Worm (Caenorhabditis elegans): Measurements from ENCODE around the gene F08F3.4.

The F08F3.4 gene

DNA sequence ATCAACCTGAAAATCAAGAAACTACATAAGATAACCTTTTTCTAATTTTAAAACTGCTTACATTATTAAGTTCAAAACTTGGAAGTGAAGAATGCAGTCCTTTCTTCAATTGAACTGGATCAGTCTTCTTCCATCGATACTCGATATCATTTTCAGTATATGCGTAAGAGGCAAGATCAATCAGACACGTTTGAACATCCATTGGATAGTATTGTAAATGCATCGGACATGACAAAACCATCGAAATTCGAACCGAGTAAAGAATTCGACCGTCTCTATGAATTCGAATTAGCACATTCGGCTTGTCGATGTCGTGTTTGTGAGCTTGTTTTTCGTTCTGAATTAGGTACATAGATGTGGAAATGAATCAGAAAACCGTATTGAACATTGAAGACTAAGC, 40.0 kb downstream of the F08F3.4 start:
- TF ChIP-seq pqm-1 (tag; optimal IDR thresholded peaks at IDR 0.05) (no peak), eyg-1 (tag; optimal IDR thresholded peaks at IDR 0.05) (no peak), npax-4 (tag; optimal IDR thresholded peaks at IDR 0.05) (no peak), C08G9.2 (tag; optimal IDR thresholded peaks at IDR 0.05) (no peak), hlh-6 (tag; optimal IDR thresholded peaks at IDR 0.05) (no peak), hlh-15 (tag; optimal IDR thresholded peaks at IDR 0.05) (no peak), che-1 (tag; optimal IDR thresholded peaks at IDR 0.05) (no peak), madf-2 (tag; optimal IDR thresholded peaks at IDR 0.05) (no peak), nfya-1 (tag; optimal IDR thresholded peaks at IDR 0.05) (no peak), nhr-11 (tag; optimal IDR thresholded peaks at IDR 0.05) (no peak), ets-4 (tag; optimal IDR thresholded peaks at IDR 0.05) (no peak), unc-42 (tag; optimal IDR thresholded peaks at IDR 0.05) (no peak), hlh-30 (tag; optimal IDR thresholded peaks at IDR 0.05; ENCODE audit: insufficient read depth) (no peak), hlh-13 (GFP tag; optimal IDR thresholded peaks at IDR 0.05) (no peak), C38D4.7 (GFP tag; optimal IDR thresholded peaks at IDR 0.05) (no peak), ama-1 (optimal IDR thresholded peaks at IDR 0.05) (no peak), fax-1 (tag; optimal IDR thresholded peaks at IDR 0.05) (no peak), lim-6 (tag; optimal IDR thresholded peaks at IDR 0.05) (no peak), sdc-2 (tag; optimal IDR thresholded peaks at IDR 0.05) (no peak)

DNA sequence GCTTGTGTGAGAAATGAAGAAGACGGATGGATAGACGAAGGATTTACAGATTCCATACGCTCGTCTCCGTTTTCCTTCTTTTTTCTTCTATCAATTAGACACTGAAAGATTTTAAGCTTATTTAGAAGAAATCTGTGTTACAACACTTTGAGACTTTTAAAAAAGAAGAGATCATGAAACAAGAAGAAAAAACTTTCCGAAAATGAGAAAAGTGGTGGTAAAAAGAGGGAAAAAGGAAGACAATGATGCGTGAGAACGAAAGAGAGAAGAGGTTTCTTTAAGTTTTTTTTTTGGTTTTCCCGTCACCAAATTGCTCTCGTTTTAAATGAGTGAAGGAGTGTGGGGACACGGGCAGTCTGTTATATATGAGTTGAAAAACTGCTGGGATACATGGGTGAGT, 42.9 kb downstream of the F08F3.4 start, which contains the start of gene glc-3:
Gene glc-3, minus strand, starts transcription at position 101 of the 400 bp plus-strand sequence.
- TF ChIP-seq nhr-232 (tag; optimal IDR thresholded peaks at IDR 0.05), result no peak
- no peak for TF ChIP-seq hlh-13 (GFP tag; optimal IDR thresholded peaks at IDR 0.05)
- TF ChIP-seq madf-2 (tag; optimal IDR thresholded peaks at IDR 0.05), result no peak
- no peak for TF ChIP-seq ceh-6 (GFP tag; optimal IDR thresholded peaks at IDR 0.05)
- no peak for TF ChIP-seq ref-2 (tag; optimal IDR thresholded peaks at IDR 0.05)
- no peak for TF ChIP-seq gmeb-2 (tag; optimal IDR thresholded peaks at IDR 0.05)
- TF ChIP-seq ets-4 (tag; optimal IDR thresholded peaks at IDR 0.05), result no peak
- no peak for TF ChIP-seq sdc-2 (tag; optimal IDR thresholded peaks at IDR 0.05)

DNA sequence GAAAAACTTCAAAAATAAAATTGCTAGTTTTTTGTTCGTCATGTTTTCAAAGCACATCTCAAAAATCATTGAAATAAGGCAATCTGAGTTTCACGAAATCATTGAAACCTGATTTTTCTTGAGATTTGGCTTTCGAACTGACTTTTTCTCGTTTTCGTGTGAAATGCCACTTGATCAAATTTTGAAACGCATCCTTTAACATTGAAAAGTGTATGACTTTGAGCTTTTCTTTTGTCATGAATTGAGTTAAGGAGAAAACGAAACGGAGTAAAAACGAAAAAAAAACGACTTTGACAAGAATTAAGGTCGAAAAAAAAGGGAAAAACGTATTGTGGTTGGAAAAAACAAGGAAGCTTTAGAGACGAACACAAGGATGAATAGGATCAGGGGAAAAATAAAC, 44.2 kb downstream of the F08F3.4 start:
- no peak for TF ChIP-seq pha-4 (tag; optimal IDR thresholded peaks at IDR 0.05)
- TF ChIP-seq che-1 (tag; optimal IDR thresholded peaks at IDR 0.05), result no peak
- no peak for TF ChIP-seq ceh-19 (GFP tag; optimal IDR thresholded peaks at IDR 0.05)
- TF ChIP-seq hlh-8 (tag; optimal IDR thresholded peaks at IDR 0.05), result no peak
- no peak for TF ChIP-seq unc-3 (GFP tag; conservative IDR thresholded peaks at IDR 0.05)
- TF ChIP-seq unc-3 (tag; optimal IDR thresholded peaks at IDR 0.05), result no peak
- TF ChIP-seq ceh-31 (tag; optimal IDR thresholded peaks at IDR 0.05), result no peak
- no peak for TF ChIP-seq pqm-1 (tag; optimal IDR thresholded peaks at IDR 0.05)
- no peak for TF ChIP-seq lim-6 (tag; optimal IDR thresholded peaks at IDR 0.05)
- TF ChIP-seq F13H6.1 (tag; optimal IDR thresholded peaks at IDR 0.05), result no peak
- TF ChIP-seq pha-2 (tag; optimal IDR thresholded peaks at IDR 0.05), result no peak
- no peak for TF ChIP-seq ahr-1 (tag; optimal IDR thresholded peaks at IDR 0.05)
- TF ChIP-seq fkh-10 (GFP tag; optimal IDR thresholded peaks at IDR 0.05), result no peak
- TF ChIP-seq nhr-11 (tag; optimal IDR thresholded peaks at IDR 0.05), result no peak
- no peak for TF ChIP-seq ceh-34 (tag; optimal IDR thresholded peaks at IDR 0.05)
- TF ChIP-seq sox-2 (GFP tag; IDR thresholded peaks at IDR 0.05), result no peak
- TF ChIP-seq ceh-30 (tag; optimal IDR thresholded peaks at IDR 0.05), result no peak
- TF ChIP-seq tbx-7 (tag; optimal IDR thresholded peaks at IDR 0.05), result no peak
- no peak for TF ChIP-seq npax-4 (tag; optimal IDR thresholded peaks at IDR 0.05)
- TF ChIP-seq fax-1 (tag; optimal IDR thresholded peaks at IDR 0.05), result no peak
- no peak for TF ChIP-seq unc-86 (tag; optimal IDR thresholded peaks at IDR 0.05)

DNA sequence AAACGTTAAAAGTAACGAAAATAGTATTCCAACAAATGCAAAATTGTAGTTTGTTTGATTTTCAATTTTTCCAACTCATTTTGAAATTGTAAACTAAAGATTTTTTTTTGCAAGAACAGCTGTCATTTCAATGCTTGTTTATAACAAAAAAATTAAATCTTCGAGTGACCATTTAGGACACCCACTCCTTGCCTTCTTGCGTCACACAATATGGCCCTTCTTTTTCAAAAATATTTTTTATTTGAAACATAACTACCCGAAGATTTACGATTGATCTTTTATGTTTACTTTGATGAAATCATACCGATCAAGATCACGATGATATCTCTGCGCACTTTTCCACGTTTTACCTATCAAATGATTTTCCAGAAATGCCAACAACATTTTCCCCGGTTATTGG, 49.1 kb downstream of the F08F3.4 start, which contains the start of gene ZC317.2:
Gene ZC317.2, plus strand, starts transcription at position 301 of the 400 bp plus-strand sequence.
- TF ChIP-seq unc-86 (tag; optimal IDR thresholded peaks at IDR 0.05), result no peak
- TF ChIP-seq pag-3 (tag; optimal IDR thresholded peaks at IDR 0.05; ENCODE audit: borderline replicate concordance), result no peak
- no peak for TF ChIP-seq dve-1 (tag; optimal IDR thresholded peaks at IDR 0.05)
- TF ChIP-seq ets-4 (tag; optimal IDR thresholded peaks at IDR 0.05), result no peak
- TF ChIP-seq hlh-6 (tag; optimal IDR thresholded peaks at IDR 0.05), result no peak
- TF ChIP-seq ceh-31 (tag; optimal IDR thresholded peaks at IDR 0.05), result no peak
- no peak for TF ChIP-seq ceh-22 (tag; optimal IDR thresholded peaks at IDR 0.05)
- no peak for TF ChIP-seq sox-2 (GFP tag; IDR thresholded peaks at IDR 0.05)
- TF ChIP-seq ceh-6 (GFP tag; optimal IDR thresholded peaks at IDR 0.05), result no peak
- TF ChIP-seq ceh-9 (tag; optimal IDR thresholded peaks at IDR 0.05), result no peak
- TF ChIP-seq tbx-7 (tag; optimal IDR thresholded peaks at IDR 0.05), result no peak

All from whole organism, late embryonic.